Fruit fly (Drosophila melanogaster) ovary, adult (tissue): ENCODE results near the gene Ror.

Experiments used
- CG17801 ChIP-seq: fragments of 200-800 bp; optimal IDR thresholded peaks from 2 replicates; lab custom pipeline; 2019; ENCODE audit warnings: missing biosample characterization, mild to moderate bottlenecking, missing genetic modification characterization, moderate library complexity; ENCODE audit not compliant: partially characterized antibody

Gene Ror

DNA sequence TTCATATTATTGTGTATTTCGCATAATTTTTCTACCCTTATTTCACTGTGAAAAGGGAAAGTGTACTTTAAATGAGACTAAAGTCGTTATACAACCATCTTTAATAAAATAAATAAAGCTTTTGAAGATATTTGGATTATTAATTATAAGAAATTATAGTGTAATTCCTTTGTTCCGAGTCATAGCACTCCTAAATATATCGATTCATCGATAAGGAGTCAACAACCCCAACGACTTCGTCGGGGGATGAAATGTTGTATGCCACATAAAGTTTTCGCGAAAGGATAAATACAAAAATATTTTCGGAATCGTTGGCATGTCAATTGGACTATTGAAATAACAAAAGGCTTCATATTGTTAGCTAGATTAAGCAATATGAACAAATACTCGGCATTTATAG lies at the start of gene Ror:
TSS of gene Ror (plus strand) at position 252 of the 400 bp plus-strand sequence.
- no peak for TF ChIP-seq CG17801 (GFP tag; lab: Kevin White, UChicago)

dm6 chr2L:10203933-10204509 lies 47.6 kb upstream of the Ror start, which contains the start of gene CG34159:
Gene CG34159 (minus strand): TSS chr2L:10204317.
- no peak for TF ChIP-seq CG17801 (GFP tag; lab: Kevin White, UChicago)

- TF ChIP-seq CG17801 (GFP tag; lab: Kevin White, UChicago) = no peak
Observed at dm6 chr2L:10205940-10206339, 45.7 kb upstream of the Ror start.

dm6 chr2L:10206633-10207162 lies 44.9 kb upstream of the Ror start, which contains the start of gene Snx17:
Gene Snx17 (minus strand): TSS chr2L:10206961.
- no peak for TF ChIP-seq CG17801 (GFP tag; lab: Kevin White, UChicago)

DNA sequence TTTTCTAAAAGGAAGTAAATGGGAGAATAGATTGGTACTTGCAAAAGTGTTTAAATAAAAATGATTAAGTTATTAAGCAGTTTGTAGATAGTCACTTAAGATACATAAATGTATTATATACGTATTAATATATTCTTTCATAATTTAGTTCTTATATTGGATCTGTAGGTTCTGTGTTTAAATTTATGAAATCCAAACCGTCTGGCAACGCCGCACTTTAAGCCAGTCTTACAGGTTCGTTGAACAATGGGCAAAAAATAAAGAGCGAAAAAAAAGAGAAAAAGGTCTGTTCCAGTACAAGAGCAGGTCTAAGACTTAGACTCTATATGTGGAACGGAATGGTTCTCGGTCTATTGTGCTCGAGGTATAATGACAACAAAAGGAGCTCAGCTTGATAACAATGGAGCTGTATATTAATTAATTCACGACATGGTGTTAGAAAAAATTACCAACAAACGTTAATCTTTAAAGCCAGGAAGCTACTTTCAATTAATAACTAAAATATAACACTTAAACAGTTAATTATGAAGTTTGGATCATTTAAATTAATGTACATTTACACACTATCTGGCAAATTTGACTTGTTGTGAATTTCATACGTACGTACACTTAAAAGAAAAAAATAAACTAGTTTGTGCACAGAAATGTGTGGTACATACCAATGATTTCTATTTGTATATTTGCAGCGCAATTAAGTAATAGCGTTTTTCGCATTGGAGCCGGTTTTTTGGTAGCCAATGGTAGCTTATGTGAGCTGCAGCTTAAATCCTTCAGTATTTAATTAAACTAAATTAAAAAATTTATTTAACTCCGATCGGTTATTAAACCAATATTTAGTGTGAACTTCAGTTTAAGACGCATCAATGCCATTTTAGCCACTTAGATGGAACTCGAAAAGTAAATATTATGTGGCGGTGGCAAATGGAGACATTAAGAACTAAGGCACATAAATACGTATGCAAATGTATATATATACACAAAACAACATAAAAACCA lies 42.5 kb upstream of the Ror start, which contains the start of gene CG5731:
TSS of gene CG5731 (minus strand) at position 946 of the 996 bp plus-strand sequence.
- no peak for TF ChIP-seq CG17801 (GFP tag; lab: Kevin White, UChicago)

- no peak for TF ChIP-seq CG17801 (GFP tag; lab: Kevin White, UChicago)
Observed at dm6 chr2L:10210631-10211557, 40.7 kb upstream of the Ror start, which contains the start of the genes CG5727 and ath. Gene CG5727 (minus strand): TSS chr2L:10210681. Gene ath (plus strand): TSS chr2L:10211143.

- no peak for TF ChIP-seq CG17801 (GFP tag; lab: Kevin White, UChicago)
Observed at dm6 chr2L:10220010-10220409, 31.6 kb upstream of the Ror start.

DNA sequence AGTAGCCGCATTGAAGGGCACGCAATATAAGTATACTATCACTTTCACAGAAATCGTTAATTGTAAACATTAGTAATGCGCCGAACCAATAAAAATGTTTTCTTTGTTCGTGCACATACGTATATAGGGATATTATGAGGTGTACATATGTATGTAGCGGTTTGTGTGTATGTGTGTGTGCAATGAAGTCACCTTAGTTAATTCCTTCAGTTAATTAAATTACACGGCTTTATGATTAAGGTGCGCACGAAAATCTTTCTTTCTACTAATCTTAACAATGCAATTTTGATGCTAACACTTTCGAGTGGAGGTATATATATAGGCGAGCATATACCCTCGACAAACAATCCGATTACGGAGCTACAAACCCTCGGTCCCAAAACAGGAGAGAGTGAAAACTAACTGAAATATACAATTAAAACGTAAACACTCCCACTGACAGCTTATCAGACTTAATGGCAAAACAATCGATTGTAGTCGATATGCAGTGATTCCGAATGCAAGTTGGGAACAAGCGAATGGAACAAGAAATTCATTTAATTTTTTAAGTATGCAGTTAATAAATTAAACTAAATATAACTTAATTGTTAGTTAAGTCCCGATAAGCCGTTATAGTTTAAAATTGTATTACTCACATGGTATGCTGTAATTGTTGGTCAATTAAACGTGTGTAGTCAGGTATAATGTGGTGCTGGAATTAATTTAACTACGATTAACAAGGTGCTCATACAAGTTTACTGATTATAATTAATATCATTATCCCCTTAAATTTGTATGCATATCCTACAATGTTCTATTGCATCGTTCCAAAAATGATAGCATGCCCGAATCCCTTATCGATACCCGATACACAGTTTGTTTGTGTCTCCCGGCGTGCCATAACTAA lies 30.9 kb upstream of the Ror start, which contains the start of the genes Npc1a and Prosalpha6:
TSS of gene Npc1a (minus strand) at position 716 of the 886 bp plus-strand sequence.
TSS of gene Prosalpha6 (plus strand) at position 851 of the 886 bp plus-strand sequence.
- no peak for TF ChIP-seq CG17801 (GFP tag; lab: Kevin White, UChicago)

DNA sequence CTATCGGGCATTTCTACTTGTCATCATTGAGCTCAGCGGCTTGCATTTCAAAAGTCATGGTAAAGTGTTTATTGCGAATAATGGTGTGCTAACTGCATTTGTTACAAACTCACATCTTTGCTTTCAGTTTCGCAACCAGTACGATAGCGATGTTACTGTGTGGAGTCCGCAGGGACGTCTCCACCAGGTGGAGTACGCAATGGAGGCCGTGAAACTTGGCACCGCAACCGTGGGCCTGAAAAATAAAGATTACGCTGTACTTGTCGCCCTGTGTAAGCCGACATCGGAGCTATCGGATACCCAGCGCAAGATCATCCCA lies 30.3 kb upstream of the Ror start:
- TF ChIP-seq CG17801 (GFP tag; lab: Kevin White, UChicago) = no peak

dm6 chr2L:10222550-10223231 lies 29.0 kb upstream of the Ror start, which contains the start of gene Bcs1:
Gene Bcs1 (plus strand): TSS chr2L:10222657.
- no peak for TF ChIP-seq CG17801 (GFP tag; lab: Kevin White, UChicago)

dm6 chr2L:10226213-10226723 lies 25.4 kb upstream of the Ror start:
- TF ChIP-seq CG17801 (GFP tag; lab: Kevin White, UChicago) = no peak

dm6 chr2L:10226724-10227407 lies 24.8 kb upstream of the Ror start, which contains the start of gene CG5708:
Gene CG5708 (minus strand): TSS chr2L:10226808.
- no peak for TF ChIP-seq CG17801 (GFP tag; lab: Kevin White, UChicago)
